Worm (Caenorhabditis elegans) whole organism, L4 larva: ENCODE data around the gene mrpl-32.

Experiments used
- D1046.2 ChIP-seq: fragments of 200-800 bp; sonication (Bioruptor generic); IDR thresholded peaks from 2 replicates; pipeline ENCODE4 v1.3.6; 2022; ENCODE audit warnings: missing genetic modification characterization, missing compliant biosample characterization
- F26F4.8 ChIP-seq: fragments of 200-800 bp; sonication (Bioruptor generic); conservative IDR thresholded peaks from 2 replicates; pipeline ENCODE4 v1.3.6; 2022; ENCODE audit warnings: missing genetic modification characterization, missing compliant biosample characterization
- R02D3.7 ChIP-seq: fragments of 150-350 bp; sonication (generic microtip); optimal IDR thresholded peaks from 3 replicates; lab custom pipeline; 2014; ENCODE audit warnings: missing biosample characterization, missing genetic modification characterization
- T20F7.1 ChIP-seq: fragments of 200-800 bp; sonication (Bioruptor generic); optimal IDR thresholded peaks from 2 replicates; lab custom pipeline; 2018; ENCODE audit warnings: mild to moderate bottlenecking, missing genetic modification characterization, missing compliant biosample characterization
- T26A8.4 ChIP-seq: fragments of 200-800 bp; sonication (Bioruptor generic); IDR thresholded peaks from 2 replicates; pipeline ENCODE4 v1.3.6; 2022; ENCODE audit warnings: missing genetic modification characterization, missing compliant biosample characterization
- Y48G9A.11 ChIP-seq: fragments of 200-800 bp; sonication (Bioruptor generic); IDR thresholded peaks from 2 replicates; pipeline ENCODE4 v1.3.6; 2022; ENCODE audit warnings: missing genetic modification reagents, missing genetic modification characterization, missing compliant biosample characterization
- Y5F2A.4 ChIP-seq: fragments of 200-800 bp; sonication (Bioruptor generic); optimal IDR thresholded peaks from 2 replicates; lab custom pipeline; 2018; ENCODE audit warnings: mild to moderate bottlenecking, missing genetic modification characterization, missing compliant biosample characterization
- ZK546.5 ChIP-seq, 2 experiments: sonication (generic microtip); optimal IDR thresholded peaks; 2 replicates each; lab custom pipeline; 2017; ENCODE audit warnings: missing biosample characterization in 2 of 2, missing genetic modification characterization in 2 of 2
- aha-1 ChIP-seq: fragments of 150-350 bp; peaks from one replicate; lab custom pipeline; 2014; ENCODE audit warnings: missing biosample characterization, missing genetic modification characterization
- aly-2 ChIP-seq: sonication (generic microtip); optimal IDR thresholded peaks from 2 replicates; lab custom pipeline; 2018; ENCODE audit warnings: missing biosample characterization, missing genetic modification characterization
- attf-4 ChIP-seq: sonication (generic microtip); optimal IDR thresholded peaks from 3 replicates; lab custom pipeline; 2017; ENCODE audit warnings: missing biosample characterization, missing genetic modification characterization
- ceh-32 ChIP-seq: sonication (generic microtip); optimal IDR thresholded peaks from 2 replicates; lab custom pipeline; 2016; ENCODE audit warnings: mild to moderate bottlenecking, missing genetic modification characterization, missing compliant biosample characterization; ENCODE audit not compliant: poor library complexity
- ceh-82 ChIP-seq: sonication (generic microtip); optimal IDR thresholded peaks from 2 replicates; lab custom pipeline; 2017; ENCODE audit warnings: missing biosample characterization, missing genetic modification characterization
- daf-16 ChIP-seq, 3 experiments: sonication (generic microtip); optimal IDR thresholded peaks; 2 replicates each; lab custom pipeline; 2016 to 2017; ENCODE audit warnings: missing genetic modification characterization in 3 of 3, missing genetic modification reagents in 3 of 3, mild to moderate bottlenecking in 2 of 3, missing compliant biosample characterization in 2 of 3, missing biosample characterization in 1 of 3, moderate library complexity in 1 of 3
- dmd-6 ChIP-seq: fragments of 200-800 bp; sonication (Bioruptor generic); IDR thresholded peaks from 2 replicates; pipeline ENCODE4 v1.3.6; 2022; ENCODE audit warnings: missing genetic modification reagents, missing genetic modification characterization, missing compliant biosample characterization
- dmd-9 ChIP-seq: fragments of 200-800 bp; sonication (Bioruptor generic); IDR thresholded peaks from 2 replicates; pipeline ENCODE4 v1.3.6; 2022; ENCODE audit warnings: missing genetic modification reagents, missing genetic modification characterization, missing compliant biosample characterization
- dpl-1 ChIP-seq: fragments of 150-350 bp; optimal IDR thresholded peaks from 2 replicates; lab custom pipeline; 2014; ENCODE audit warnings: missing biosample characterization, missing genetic modification reagents, missing genetic modification characterization
- fkh-10 ChIP-seq: fragments of 150-350 bp; optimal IDR thresholded peaks from 2 replicates; lab custom pipeline; 2014; ENCODE audit warnings: missing biosample characterization, missing genetic modification reagents, missing genetic modification characterization
- hlh-11 ChIP-seq: fragments of 200-800 bp; sonication (Bioruptor generic); optimal IDR thresholded peaks from 2 replicates; lab custom pipeline; 2018; ENCODE audit warnings: mild to moderate bottlenecking, missing genetic modification characterization, missing compliant biosample characterization
- hlh-30 ChIP-seq: sonication (generic microtip); optimal IDR thresholded peaks from 2 replicates; lab custom pipeline; 2017; ENCODE audit warnings: antibody characterized with exemption, mild to moderate bottlenecking, missing genetic modification characterization, missing compliant biosample characterization; ENCODE audit not compliant: insufficient read depth
- hmg-1.1 ChIP-seq: fragments of 200-800 bp; sonication (Bioruptor generic); IDR thresholded peaks from 2 replicates; pipeline ENCODE4 v1.3.6; 2022; ENCODE audit warnings: missing genetic modification reagents, missing genetic modification characterization, missing compliant biosample characterization
- lim-7 ChIP-seq: fragments of 200-800 bp; sonication (Bioruptor generic); IDR thresholded peaks from 2 replicates; pipeline ENCODE4 v1.3.6; 2022; ENCODE audit warnings: missing genetic modification characterization, missing compliant biosample characterization
- lin-13 ChIP-seq: fragments of 150-350 bp; optimal IDR thresholded peaks from 2 replicates; lab custom pipeline; 2014; ENCODE audit warnings: missing biosample characterization, missing genetic modification reagents, missing genetic modification characterization
- lin-38 ChIP-seq: fragments of 200-800 bp; sonication (Bioruptor generic); IDR thresholded peaks from 2 replicates; pipeline ENCODE4 v1.3.6; 2022; ENCODE audit warnings: missing genetic modification reagents, missing genetic modification characterization, missing compliant biosample characterization
- lin-39 ChIP-seq: fragments of 150-350 bp; optimal IDR thresholded peaks from 2 replicates; lab custom pipeline; 2014; ENCODE audit warnings: missing biosample characterization, missing genetic modification reagents, missing genetic modification characterization
- lsy-2 ChIP-seq, 2 experiments: fragments of 150-350 bp in 1 of 2; sonication (generic microtip) in 1 of 2; optimal IDR thresholded peaks; 2 replicates each; lab custom pipeline; 2014 to 2017; ENCODE audit warnings: missing biosample characterization in 2 of 2, missing genetic modification characterization in 2 of 2
- mes-2 ChIP-seq: sonication (generic microtip); optimal IDR thresholded peaks from 2 replicates; lab custom pipeline; 2016; ENCODE audit warnings: missing genotype, mild to moderate bottlenecking, missing genetic modification characterization, missing compliant biosample characterization; ENCODE audit not compliant: poor library complexity, severe bottlenecking
- mxl-2 ChIP-seq: fragments of 200-800 bp; sonication (Bioruptor generic); conservative IDR thresholded peaks from 2 replicates; pipeline ENCODE4 v1.3.6; 2022; ENCODE audit warnings: missing genetic modification reagents, missing genetic modification characterization, missing compliant biosample characterization
- nhr-102 ChIP-seq: sonication (generic microtip); optimal IDR thresholded peaks from 2 replicates; lab custom pipeline; 2016; ENCODE audit warnings: mild to moderate bottlenecking, missing genetic modification characterization, moderate library complexity, missing compliant biosample characterization
- nhr-28 ChIP-seq: fragments of 150-350 bp; optimal IDR thresholded peaks from 2 replicates; lab custom pipeline; 2014; ENCODE audit warnings: missing biosample characterization, missing genetic modification characterization
- nhr-42 ChIP-seq: fragments of 200-800 bp; sonication (Bioruptor generic); IDR thresholded peaks from 2 replicates; pipeline ENCODE4 v1.3.6; 2022; ENCODE audit warnings: missing genetic modification characterization, missing compliant biosample characterization
- nhr-6 ChIP-seq: fragments of 150-350 bp; optimal IDR thresholded peaks from 2 replicates; lab custom pipeline; 2014; ENCODE audit warnings: missing biosample characterization, missing genetic modification characterization
- nhr-76 ChIP-seq: fragments of 150-350 bp; optimal IDR thresholded peaks from 2 replicates; lab custom pipeline; 2014; ENCODE audit warnings: missing biosample characterization, missing genetic modification characterization
- rbr-2 ChIP-seq: sonication (generic microtip); optimal IDR thresholded peaks from 2 replicates; lab custom pipeline; 2016; ENCODE audit warnings: missing genotype, missing genetic modification characterization, missing compliant biosample characterization
- set-16 ChIP-seq: fragments of 200-800 bp; sonication (Bioruptor generic); IDR thresholded peaks from 2 replicates; pipeline ENCODE4 v1.3.6; 2022; ENCODE audit warnings: missing genetic modification reagents, missing genetic modification characterization, missing compliant biosample characterization
- skn-1 ChIP-seq: fragments of 150-350 bp; optimal IDR thresholded peaks from 2 replicates; lab custom pipeline; 2014; ENCODE audit warnings: missing biosample characterization, missing genetic modification characterization
- snpc-1.2 ChIP-seq: fragments of 200-800 bp; sonication (Bioruptor generic); IDR thresholded peaks from 2 replicates; pipeline ENCODE4 v1.3.6; 2022; ENCODE audit warnings: missing genetic modification reagents, missing genetic modification characterization, missing compliant biosample characterization
- snpc-4 ChIP-seq: fragments of 150-350 bp; optimal IDR thresholded peaks from 2 replicates; lab custom pipeline; 2014; ENCODE audit warnings: missing biosample characterization, missing genetic modification characterization
- unc-39 ChIP-seq: sonication (generic microtip); optimal IDR thresholded peaks from 2 replicates; lab custom pipeline; 2017; ENCODE audit warnings: missing biosample characterization, missing genetic modification characterization
- vab-7 ChIP-seq: fragments of 200-800 bp; sonication (Bioruptor generic); IDR thresholded peaks from 2 replicates; pipeline ENCODE4 v1.3.6; 2022; ENCODE audit warnings: missing genetic modification reagents, missing genetic modification characterization, missing compliant biosample characterization
- ztf-7 ChIP-seq: fragments of 150-350 bp; optimal IDR thresholded peaks from 2 replicates; lab custom pipeline; 2014; ENCODE audit warnings: missing biosample characterization, missing genetic modification characterization

mrpl-32 gene

DNA sequence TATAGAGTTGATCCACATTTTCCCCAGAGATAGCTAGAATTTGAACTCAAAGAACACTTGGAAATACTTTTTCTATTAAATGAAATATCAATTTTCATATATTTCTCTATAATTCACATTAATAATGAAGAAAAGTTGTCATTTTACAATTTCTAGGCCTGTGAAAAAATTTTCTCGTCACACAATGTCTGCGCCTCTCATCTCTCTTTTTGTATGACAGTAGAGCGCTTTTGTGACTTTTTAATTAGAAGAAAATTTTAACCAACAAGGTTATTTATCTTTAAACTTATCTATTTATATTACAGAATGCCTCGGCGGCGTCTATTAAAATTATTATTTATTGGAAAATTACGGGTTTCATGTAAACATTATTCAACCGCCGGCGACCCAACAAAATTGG lies 20.5 kb upstream of the mrpl-32 start, which contains the start of gene ZK1236.1:
TSS of gene ZK1236.1 (plus strand) at position 263 of the 400 bp plus-strand sequence.
- TF ChIP-seq daf-16 (GFP tag; optimal IDR thresholded peaks at IDR 0.05; lab: Kevin White, UChicago) = no peak
- TF ChIP-seq daf-16 (tag; optimal IDR thresholded peaks at IDR 0.05; lab: Kevin White, UChicago) = peak; percentile 24
- no peak for TF ChIP-seq T26A8.4 (GFP tag; lab: Robert Waterston, UW)
- peak in 1 of 2 experiments; percentile 35 for TF ChIP-seq lsy-2 (tag; optimal IDR thresholded peaks at IDR 0.05; lab: Kevin White, UChicago)
- no peak for TF ChIP-seq F26F4.8 (GFP tag; lab: Robert Waterston, UW)
- TF ChIP-seq lin-13 (GFP tag; lab: Kevin White, UChicago) = no peak
- no peak for TF ChIP-seq ZK546.5 (tag; optimal IDR thresholded peaks at IDR 0.05; lab: Kevin White, UChicago)
- TF ChIP-seq skn-1 (tag; lab: Kevin White, UChicago) = no peak
- no peak for TF ChIP-seq hlh-11 (tag; lab: Kevin White, UChicago)
- TF ChIP-seq Y48G9A.11 (GFP tag; lab: Robert Waterston, UW) = peak; percentile 59; the same call in 1 of the 2 replicates
- peak; percentile 19 for TF ChIP-seq mes-2
- no peak for TF ChIP-seq vab-7 (GFP tag; lab: Robert Waterston, UW)
- TF ChIP-seq T20F7.1 (GFP tag; lab: Kevin White, UChicago) = no peak
- no peak for TF ChIP-seq nhr-28 (tag; lab: Kevin White, UChicago)
- peak; percentile 67 for TF ChIP-seq lin-38 (GFP tag; lab: Robert Waterston, UW)

DNA sequence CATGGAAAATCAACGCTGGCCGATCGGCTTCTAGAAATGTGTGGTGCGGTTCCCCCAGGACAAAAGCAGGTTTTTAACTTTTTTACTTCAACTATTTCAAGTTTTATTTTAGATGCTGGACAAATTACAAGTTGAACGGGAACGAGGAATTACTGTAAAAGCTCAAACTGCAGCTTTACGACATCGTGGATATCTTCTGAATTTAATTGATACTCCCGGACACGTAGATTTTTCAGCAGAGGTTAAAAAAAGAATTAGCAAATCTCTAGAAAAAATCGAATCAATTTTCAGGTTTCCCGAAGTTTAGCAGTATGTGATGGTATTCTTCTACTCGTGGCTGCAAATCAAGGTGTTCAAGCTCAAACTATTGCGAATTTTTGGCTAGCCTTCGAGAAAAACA lies 20.1 kb upstream of the mrpl-32 start:
- no peak for TF ChIP-seq nhr-42
- no peak for TF ChIP-seq lim-7
- TF ChIP-seq ceh-82 = no peak
- TF ChIP-seq set-16 (GFP tag; lab: Robert Waterston, UW) = no peak
- no peak for TF ChIP-seq vab-7 (GFP tag; lab: Robert Waterston, UW)
- no peak for TF ChIP-seq D1046.2 (GFP tag; lab: Robert Waterston, UW)
- TF ChIP-seq nhr-102 (tag; lab: Kevin White, UChicago) = no peak
- no peak for TF ChIP-seq hlh-30 (tag; lab: Kevin White, UChicago)
- TF ChIP-seq lsy-2 (tag; optimal IDR thresholded peaks at IDR 0.05; lab: Kevin White, UChicago) = no peak
- no peak for TF ChIP-seq attf-4 (tag; lab: Kevin White, UChicago)
- no peak for TF ChIP-seq mes-2
- no peak for TF ChIP-seq lin-39
- no peak for TF ChIP-seq lin-38 (GFP tag; lab: Robert Waterston, UW)
- TF ChIP-seq Y5F2A.4 = no peak
- TF ChIP-seq R02D3.7 (tag; lab: Kevin White, UChicago) = no peak
- TF ChIP-seq ceh-32 (tag; lab: Kevin White, UChicago) = no peak
- no peak for TF ChIP-seq ZK546.5 (tag; optimal IDR thresholded peaks at IDR 0.05; lab: Kevin White, UChicago)
- TF ChIP-seq fkh-10 (GFP tag; lab: Kevin White, UChicago) = no peak
- TF ChIP-seq snpc-4 (tag; lab: Kevin White, UChicago) = no peak
- no peak for TF ChIP-seq dmd-9

DNA sequence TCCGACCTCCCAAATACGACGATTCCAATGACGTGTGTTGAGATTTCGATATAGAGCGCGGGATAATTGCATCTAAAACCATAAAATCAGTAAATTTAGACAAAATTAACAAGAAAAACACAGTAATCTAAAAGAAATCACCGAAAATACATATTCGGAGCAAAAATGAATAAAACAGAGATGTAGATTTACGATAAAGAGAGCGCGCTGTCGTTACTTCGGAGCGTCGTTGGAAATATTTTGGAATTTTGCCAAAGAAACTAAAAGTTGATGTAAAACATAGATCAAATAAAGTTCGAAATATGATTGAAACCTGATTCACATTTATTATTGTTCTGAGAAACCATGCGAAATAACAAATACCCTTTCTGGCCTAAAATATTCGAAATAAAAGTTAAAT lies 17.4 kb upstream of the mrpl-32 start, which contains the start of gene ZK1236.5:
TSS of gene ZK1236.5 (minus strand) at position 72 of the 400 bp plus-strand sequence.
- TF ChIP-seq snpc-1.2 (GFP tag; lab: Robert Waterston, UW) = no peak
- TF ChIP-seq rbr-2 (tag; lab: Kevin White, UChicago) = no peak
- no peak for TF ChIP-seq mxl-2 (GFP tag; lab: Robert Waterston, UW)
- TF ChIP-seq aly-2 (tag; lab: Kevin White, UChicago) = no peak
- TF ChIP-seq aha-1 (tag; lab: Kevin White, UChicago) = peak; percentile 46
- no peak for TF ChIP-seq F26F4.8 (GFP tag; lab: Robert Waterston, UW)
- TF ChIP-seq T20F7.1 (GFP tag; lab: Kevin White, UChicago) = peak; percentile 94
- TF ChIP-seq dpl-1 (GFP tag; lab: Kevin White, UChicago) = peak; percentile 30
- no peak for TF ChIP-seq dmd-6 (GFP tag; lab: Robert Waterston, UW)
- TF ChIP-seq nhr-6 (tag; lab: Kevin White, UChicago) = peak; percentile 50
- no peak for TF ChIP-seq hmg-1.1 (GFP tag; lab: Robert Waterston, UW)
- no peak for TF ChIP-seq nhr-76 (tag; lab: Kevin White, UChicago)
- TF ChIP-seq ztf-7 = no peak
- TF ChIP-seq Y48G9A.11 (GFP tag; lab: Robert Waterston, UW) = peak; percentile 94
- TF ChIP-seq unc-39 (tag; lab: Kevin White, UChicago) = no peak
- peak in 1 of 2 experiments; percentile 64 for TF ChIP-seq lsy-2 (tag; optimal IDR thresholded peaks at IDR 0.05; lab: Kevin White, UChicago)
- peak; percentile 71 for TF ChIP-seq R02D3.7 (tag; lab: Kevin White, UChicago)
- TF ChIP-seq mes-2 = peak; percentile 62
